Worm (Caenorhabditis elegans) whole organism, late embryonic: ENCODE measurements around the gene amx-1.

Source experiments
- C08G9.2 ChIP-seq: sonication (generic microtip); optimal IDR thresholded peaks from 2 replicates; lab custom pipeline; 2016; ENCODE audit warnings: mild to moderate bottlenecking, missing genetic modification characterization, moderate library complexity, missing compliant biosample characterization
- C38D4.7 ChIP-seq: fragments of 200-800 bp; sonication (Bioruptor generic); optimal IDR thresholded peaks from 2 replicates; lab custom pipeline; 2018; ENCODE audit warnings: mild to moderate bottlenecking, missing genetic modification characterization, moderate library complexity, missing compliant biosample characterization
- F13H6.1 ChIP-seq: sonication (generic microtip); optimal IDR thresholded peaks from 2 replicates; lab custom pipeline; 2016; ENCODE audit warnings: missing genetic modification characterization, missing compliant biosample characterization
- K02D7.2 ChIP-seq: sonication (generic microtip); optimal IDR thresholded peaks from 2 replicates; lab custom pipeline; 2017; ENCODE audit warnings: mild to moderate bottlenecking, missing genetic modification characterization, missing compliant biosample characterization
- T23F11.4 ChIP-seq: fragments of 200-800 bp; sonication (Bioruptor generic); optimal IDR thresholded peaks from 2 replicates; lab custom pipeline; 2018; ENCODE audit warnings: mild to moderate bottlenecking, missing genetic modification characterization, missing compliant biosample characterization
- ama-1 ChIP-seq: fragments of 150-350 bp; optimal IDR thresholded peaks from 2 replicates; lab custom pipeline; 2014
- ceh-14 ChIP-seq: sonication (generic microtip); optimal IDR thresholded peaks from 2 replicates; lab custom pipeline; 2016; ENCODE audit warnings: missing genotype, missing genetic modification characterization, missing compliant biosample characterization
- ceh-18 ChIP-seq: sonication (generic microtip); optimal IDR thresholded peaks from 2 replicates; lab custom pipeline; 2016; ENCODE audit warnings: missing genetic modification characterization, missing compliant biosample characterization
- ceh-2 ChIP-seq: sonication (generic microtip); optimal IDR thresholded peaks from 2 replicates; lab custom pipeline; 2016; ENCODE audit warnings: missing genotype, missing genetic modification characterization, missing compliant biosample characterization
- ceh-22 ChIP-seq: sonication (generic microtip); optimal IDR thresholded peaks from 2 replicates; lab custom pipeline; 2017; ENCODE audit warnings: missing biosample characterization, missing genetic modification characterization
- ceh-24 ChIP-seq: sonication (generic microtip); optimal IDR thresholded peaks from 2 replicates; lab custom pipeline; 2016; ENCODE audit warnings: mild to moderate bottlenecking, missing genetic modification characterization, missing compliant biosample characterization
- ceh-30 ChIP-seq: fragments of 150-350 bp; optimal IDR thresholded peaks from 2 replicates; lab custom pipeline; 2014; ENCODE audit warnings: missing biosample characterization, missing genetic modification characterization
- ceh-31 ChIP-seq: sonication (generic microtip); optimal IDR thresholded peaks from 2 replicates; lab custom pipeline; 2016; ENCODE audit warnings: missing genetic modification characterization, missing compliant biosample characterization
- ceh-34 ChIP-seq: sonication (generic microtip); optimal IDR thresholded peaks from 2 replicates; lab custom pipeline; 2016; ENCODE audit warnings: mild to moderate bottlenecking, missing genetic modification characterization, missing compliant biosample characterization
- ceh-45 ChIP-seq: fragments of 200-800 bp; sonication (Bioruptor generic); IDR thresholded peaks from 2 replicates; pipeline ENCODE4 v1.3.6; 2022; ENCODE audit warnings: missing genetic modification reagents, missing genetic modification characterization, missing compliant biosample characterization
- ceh-48 ChIP-seq: sonication (generic microtip); optimal IDR thresholded peaks from 2 replicates; lab custom pipeline; 2016; ENCODE audit warnings: missing genetic modification characterization, inconsistent platforms, missing compliant biosample characterization
- ceh-6 ChIP-seq: fragments of 200-800 bp; sonication (Bioruptor generic); optimal IDR thresholded peaks from 2 replicates; lab custom pipeline; 2018; ENCODE audit warnings: mild to moderate bottlenecking, missing genetic modification characterization, missing compliant biosample characterization
- che-1 ChIP-seq: sonication (generic microtip); optimal IDR thresholded peaks from 2 replicates; lab custom pipeline; 2016; ENCODE audit warnings: mild to moderate bottlenecking, missing genetic modification characterization, missing compliant biosample characterization
- dve-1 ChIP-seq: sonication (generic microtip); optimal IDR thresholded peaks from 2 replicates; lab custom pipeline; 2017; ENCODE audit warnings: antibody characterized with exemption, mild to moderate bottlenecking, missing genetic modification characterization, missing compliant biosample characterization
- elt-2 ChIP-seq: sonication (generic microtip); optimal IDR thresholded peaks from 2 replicates; lab custom pipeline; 2016; ENCODE audit warnings: missing genetic modification reagents, missing genetic modification characterization, missing compliant biosample characterization
- elt-4 ChIP-seq: sonication (generic microtip); optimal IDR thresholded peaks from 2 replicates; lab custom pipeline; 2016; ENCODE audit warnings: missing genetic modification characterization, missing compliant biosample characterization
- ets-4 ChIP-seq: sonication (generic microtip); optimal IDR thresholded peaks from 2 replicates; lab custom pipeline; 2016; ENCODE audit warnings: missing genetic modification characterization, missing compliant biosample characterization
- eyg-1 ChIP-seq: sonication (generic microtip); optimal IDR thresholded peaks from 2 replicates; lab custom pipeline; 2016; ENCODE audit warnings: missing genotype, missing genetic modification characterization, missing compliant biosample characterization
- fax-1 ChIP-seq: sonication (generic microtip); optimal IDR thresholded peaks from 2 replicates; lab custom pipeline; 2016; ENCODE audit warnings: missing genotype, missing genetic modification characterization, missing compliant biosample characterization
- fkh-10 ChIP-seq: fragments of 150-350 bp; optimal IDR thresholded peaks from 2 replicates; lab custom pipeline; 2014; ENCODE audit warnings: missing biosample characterization, missing genetic modification reagents, missing genetic modification characterization
- hlh-15 ChIP-seq: sonication (generic microtip); optimal IDR thresholded peaks from 2 replicates; lab custom pipeline; 2016; ENCODE audit warnings: missing genetic modification characterization, missing compliant biosample characterization
- hlh-30 ChIP-seq: sonication (generic microtip); optimal IDR thresholded peaks from 2 replicates; lab custom pipeline; 2017; ENCODE audit warnings: antibody characterized with exemption, missing genetic modification characterization, missing compliant biosample characterization; ENCODE audit not compliant: insufficient read depth
- hlh-6 ChIP-seq: sonication (generic microtip); optimal IDR thresholded peaks from 2 replicates; lab custom pipeline; 2016; ENCODE audit warnings: missing genotype, missing genetic modification characterization, missing compliant biosample characterization
- hlh-8 ChIP-seq: sonication (generic microtip); optimal IDR thresholded peaks from 2 replicates; lab custom pipeline; 2016; ENCODE audit warnings: missing genotype, missing genetic modification characterization, missing compliant biosample characterization
- lim-6 ChIP-seq: sonication (generic microtip); optimal IDR thresholded peaks from 2 replicates; lab custom pipeline; 2016; ENCODE audit warnings: missing genetic modification characterization, missing compliant biosample characterization
- lin-11 ChIP-seq: fragments of 200-800 bp; sonication (Bioruptor generic); optimal IDR thresholded peaks from 2 replicates; lab custom pipeline; 2018; ENCODE audit warnings: mild to moderate bottlenecking, missing genetic modification characterization, missing compliant biosample characterization
- madf-2 ChIP-seq: sonication (generic microtip); optimal IDR thresholded peaks from 2 replicates; lab custom pipeline; 2017; ENCODE audit warnings: missing genetic modification characterization, missing compliant biosample characterization
- mec-3 ChIP-seq: sonication (generic microtip); optimal IDR thresholded peaks from 2 replicates; lab custom pipeline; 2016; ENCODE audit warnings: borderline replicate concordance, missing genetic modification characterization, missing compliant biosample characterization
- nfya-1 ChIP-seq: sonication (generic microtip); optimal IDR thresholded peaks from 2 replicates; lab custom pipeline; 2017; ENCODE audit warnings: missing genetic modification characterization, mild to moderate bottlenecking, missing compliant biosample characterization, antibody characterized with exemption, moderate library complexity
- nhr-11 ChIP-seq: fragments of 150-350 bp; optimal IDR thresholded peaks from 2 replicates; lab custom pipeline; 2014; ENCODE audit warnings: missing biosample characterization, missing genetic modification characterization
- nhr-232 ChIP-seq: sonication (generic microtip); optimal IDR thresholded peaks from 2 replicates; lab custom pipeline; 2016; ENCODE audit warnings: missing genetic modification characterization, missing compliant biosample characterization
- npax-4 ChIP-seq: sonication (generic microtip); optimal IDR thresholded peaks from 2 replicates; lab custom pipeline; 2016; ENCODE audit warnings: missing genetic modification characterization, missing compliant biosample characterization
- odd-2 ChIP-seq: sonication (generic microtip); optimal IDR thresholded peaks from 2 replicates; lab custom pipeline; 2017; ENCODE audit warnings: antibody characterized with exemption, mild to moderate bottlenecking, missing genetic modification characterization, missing compliant biosample characterization
- pag-3 ChIP-seq: sonication (generic microtip); optimal IDR thresholded peaks from 2 replicates; lab custom pipeline; 2016; ENCODE audit warnings: missing compliant biosample characterization, missing genetic modification characterization, borderline replicate concordance
- pat-9 ChIP-seq: fragments of 200-800 bp; sonication (Bioruptor generic); optimal IDR thresholded peaks from 2 replicates; lab custom pipeline; 2018; ENCODE audit warnings: mild to moderate bottlenecking, missing genetic modification characterization, moderate library complexity, missing compliant biosample characterization
- pax-1 ChIP-seq: fragments of 150-350 bp; optimal IDR thresholded peaks from 2 replicates; lab custom pipeline; 2014; ENCODE audit warnings: missing biosample characterization, missing genetic modification characterization
- pha-2 ChIP-seq: sonication (generic microtip); optimal IDR thresholded peaks from 2 replicates; lab custom pipeline; 2017; ENCODE audit warnings: mild to moderate bottlenecking, missing genetic modification characterization, missing compliant biosample characterization
- pha-4 ChIP-seq: fragments of 150-350 bp; optimal IDR thresholded peaks from 2 replicates; lab custom pipeline; 2018; ENCODE audit warnings: missing biosample characterization, missing genetic modification reagents, missing genetic modification characterization
- pqm-1 ChIP-seq: sonication (generic microtip); optimal IDR thresholded peaks from 2 replicates; lab custom pipeline; 2016; ENCODE audit warnings: missing genetic modification characterization, missing compliant biosample characterization
- ref-2 ChIP-seq: sonication (generic microtip); optimal IDR thresholded peaks from 2 replicates; lab custom pipeline; 2016; ENCODE audit warnings: missing genetic modification characterization, missing compliant biosample characterization
- rnt-1 ChIP-seq: sonication (generic microtip); optimal IDR thresholded peaks from 2 replicates; lab custom pipeline; 2016; ENCODE audit warnings: missing genetic modification characterization, missing compliant biosample characterization
- sox-2 ChIP-seq: fragments of 200-800 bp; sonication (Bioruptor generic); IDR thresholded peaks from 2 replicates; pipeline ENCODE4 v1.3.6; 2022; ENCODE audit warnings: missing genetic modification reagents, missing genetic modification characterization, missing compliant biosample characterization
- syd-9 ChIP-seq: sonication (generic microtip); optimal IDR thresholded peaks from 2 replicates; lab custom pipeline; 2016; ENCODE audit warnings: mild to moderate bottlenecking, missing genetic modification characterization, moderate library complexity, missing compliant biosample characterization
- tbx-2 ChIP-seq: sonication (generic microtip); optimal IDR thresholded peaks from 2 replicates; lab custom pipeline; 2016; ENCODE audit warnings: missing genetic modification characterization, missing compliant biosample characterization
- ttx-3 ChIP-seq: sonication (generic microtip); optimal IDR thresholded peaks from 2 replicates; lab custom pipeline; 2016; ENCODE audit warnings: missing genetic modification reagents, missing genetic modification characterization, missing compliant biosample characterization
- unc-3 ChIP-seq, 2 experiments: fragments of 200-800 bp in 1 of 2; sonication (Bioruptor generic) in 1 of 2; sonication (generic microtip) in 1 of 2; conservative IDR thresholded peaks in 1 of 2; optimal IDR thresholded peaks in 1 of 2; 2 replicates each; pipeline versions ENCODE4 v1.3.6 to Lab custom; 2016 to 2022; ENCODE audit warnings: missing compliant biosample characterization in 2 of 2, missing genetic modification characterization in 2 of 2, missing genetic modification reagents in 1 of 2
- unc-86 ChIP-seq: sonication (generic microtip); optimal IDR thresholded peaks from 2 replicates; lab custom pipeline; 2016; ENCODE audit warnings: missing genetic modification characterization, missing compliant biosample characterization
- zip-5 ChIP-seq: sonication (generic microtip); optimal IDR thresholded peaks from 2 replicates; lab custom pipeline; 2016; ENCODE audit warnings: missing genetic modification characterization, missing compliant biosample characterization
- ztf-16 ChIP-seq: sonication (generic microtip); optimal IDR thresholded peaks from 2 replicates; lab custom pipeline; 2017; ENCODE audit warnings: missing genetic modification characterization, missing compliant biosample characterization

The amx-1 gene

ce11 chrIII:3820134-3820533 is 2.1 kb upstream of the amx-1 start:
- no peak for TF ChIP-seq che-1
- no peak for TF ChIP-seq ceh-6 (GFP tag; lab: Kevin White, UChicago)
- TF ChIP-seq C38D4.7 = no peak
- TF ChIP-seq ceh-31 (tag; lab: Kevin White, UChicago) = peak; percentile 81
- no peak for TF ChIP-seq hlh-8
- no peak for TF ChIP-seq pat-9 (tag; lab: Kevin White, UChicago)
- TF ChIP-seq ztf-16 (tag; lab: Kevin White, UChicago) = no peak
- no peak for TF ChIP-seq pax-1
- no peak for TF ChIP-seq K02D7.2 (tag; lab: Kevin White, UChicago)
- no peak for TF ChIP-seq T23F11.4 (GFP tag; lab: Kevin White, UChicago)
- TF ChIP-seq ceh-34 = peak; percentile 45
- TF ChIP-seq nhr-232 (tag; lab: Kevin White, UChicago) = no peak
- TF ChIP-seq odd-2 (tag; lab: Kevin White, UChicago) = no peak
- no peak for TF ChIP-seq ceh-48
- no peak for TF ChIP-seq hlh-6 (tag; lab: Kevin White, UChicago)
- TF ChIP-seq ceh-30 (tag; lab: Kevin White, UChicago) = peak; percentile 55
- no peak for TF ChIP-seq pha-4 (tag; lab: Kevin White, UChicago)
- no peak for TF ChIP-seq pha-2 (tag; lab: Kevin White, UChicago)
- TF ChIP-seq elt-2 = peak; percentile 21
- no peak for TF ChIP-seq ets-4 (tag; lab: Kevin White, UChicago)
- peak; percentile 44 for TF ChIP-seq ceh-14
- TF ChIP-seq ref-2 (tag; lab: Kevin White, UChicago) = peak; percentile 69
- TF ChIP-seq ceh-2 = peak; percentile 39
- no peak for TF ChIP-seq hlh-15 (tag; lab: Kevin White, UChicago)
- no peak for TF ChIP-seq eyg-1 (tag; lab: Kevin White, UChicago)
- TF ChIP-seq ceh-18 (tag; lab: Kevin White, UChicago) = peak; percentile 53
- TF ChIP-seq fkh-10 = no peak
- TF ChIP-seq syd-9 (tag; lab: Kevin White, UChicago) = peak; percentile 57
- TF ChIP-seq ceh-22 (tag; lab: Kevin White, UChicago) = no peak
- TF ChIP-seq hlh-30 (tag; lab: Kevin White, UChicago) = peak; percentile 77
- TF ChIP-seq lim-6 (tag; lab: Kevin White, UChicago) = no peak
- no peak for TF ChIP-seq sox-2 (GFP tag; lab: Robert Waterston, UW)
- no peak for TF ChIP-seq unc-3 (GFP tag; conservative IDR thresholded peaks at IDR 0.05; lab: Robert Waterston, UW)
- TF ChIP-seq unc-3 (tag; optimal IDR thresholded peaks at IDR 0.05; lab: Kevin White, UChicago) = no peak
- TF ChIP-seq unc-86 (tag; lab: Kevin White, UChicago) = no peak
- TF ChIP-seq elt-4 = no peak
- no peak for TF ChIP-seq pag-3 (tag; lab: Kevin White, UChicago)
- TF ChIP-seq mec-3 = no peak
- TF ChIP-seq ama-1 (lab: Kevin White, UChicago) = peak; percentile 16
- peak; percentile 23 for TF ChIP-seq C08G9.2
- peak; percentile 93 for TF ChIP-seq rnt-1 (tag; lab: Kevin White, UChicago)
- TF ChIP-seq fax-1 (tag; lab: Kevin White, UChicago) = no peak
- TF ChIP-seq tbx-2 (tag; lab: Kevin White, UChicago) = peak; percentile 71
- no peak for TF ChIP-seq npax-4
- no peak for TF ChIP-seq madf-2 (tag; lab: Kevin White, UChicago)
- TF ChIP-seq ceh-24 = no peak
- no peak for TF ChIP-seq lin-11 (tag; lab: Kevin White, UChicago)
- TF ChIP-seq nhr-11 (tag; lab: Kevin White, UChicago) = no peak
- no peak for TF ChIP-seq ceh-45 (GFP tag; lab: Robert Waterston, UW)
- no peak for TF ChIP-seq pqm-1 (tag; lab: Kevin White, UChicago)
- no peak for TF ChIP-seq F13H6.1
- TF ChIP-seq zip-5 (tag; lab: Kevin White, UChicago) = no peak
- TF ChIP-seq nfya-1 (tag; lab: Kevin White, UChicago) = peak; percentile 79
- TF ChIP-seq dve-1 (tag; lab: Kevin White, UChicago) = no peak
- TF ChIP-seq ttx-3 (tag; lab: Kevin White, UChicago) = no peak
